Worm (Caenorhabditis elegans): Measurements from ENCODE around the gene pals-30.

DNA sequence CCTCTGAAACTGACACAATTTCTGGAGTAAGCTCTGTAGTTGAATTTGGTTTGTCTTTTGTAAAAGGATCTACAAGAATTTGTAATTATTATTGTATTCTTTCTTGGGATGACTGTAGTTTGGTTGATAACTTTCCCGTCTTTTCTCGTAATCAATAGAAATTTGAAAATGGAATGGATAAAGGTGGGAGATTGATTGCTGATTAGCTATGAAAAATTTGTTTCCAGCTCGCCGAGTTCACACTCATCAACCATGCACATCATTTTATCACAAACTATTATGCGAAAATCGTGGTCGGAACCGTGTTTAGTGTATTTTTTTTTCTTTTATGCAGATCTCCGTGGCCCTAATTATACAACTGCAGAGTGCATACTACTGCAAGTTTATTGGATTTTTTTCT is 14.9 kb downstream of the pals-30 start, which contains the start of gene T27E7.5:
- TF ChIP-seq aly-2 (tag; optimal IDR thresholded peaks at IDR 0.05) = no peak
- TF ChIP-seq ZK546.5 (tag; optimal IDR thresholded peaks at IDR 0.05) = no peak
- TF ChIP-seq madf-9 (GFP tag; conservative IDR thresholded peaks at IDR 0.05) = no peak
- no peak for TF ChIP-seq mdl-1 (tag; optimal IDR thresholded peaks at IDR 0.05)
- no peak for TF ChIP-seq set-16 (GFP tag; IDR thresholded peaks at IDR 0.05)
- no peak for TF ChIP-seq attf-4 (tag; optimal IDR thresholded peaks at IDR 0.05)
- TF ChIP-seq lsy-2 (tag; optimal IDR thresholded peaks at IDR 0.05) = no peak
- no peak for TF ChIP-seq egl-27 (tag; optimal IDR thresholded peaks at IDR 0.05)
